Worm (Caenorhabditis elegans): ENCODE results near the gene B0303.11.
A peak's percentile ranks its signal among the peaks of the same experiment; 100 is the strongest.

B0303.11 gene

ce11 chrIII:8689143-8689542 lies 21.1 kb downstream of the B0303.11 start (continued):
- TF ChIP-seq hmg-1.2 (GFP tag; IDR thresholded peaks at IDR 0.05) (no peak), ceh-100 (GFP tag; IDR thresholded peaks at IDR 0.05) (no peak), zim-3 (tag; optimal IDR thresholded peaks at IDR 0.05) (no peak), fkh-3 (tag; optimal IDR thresholded peaks at IDR 0.05) (no peak), athp-1 (tag; optimal IDR thresholded peaks at IDR 0.05) (no peak), F10E7.11 (tag; optimal IDR thresholded peaks at IDR 0.05) (no peak), dpff-1 (tag; optimal IDR thresholded peaks at IDR 0.05) (no peak), dpl-1 (GFP tag; optimal IDR thresholded peaks at IDR 0.05) (no peak), lin-54 (GFP tag; optimal IDR thresholded peaks at IDR 0.05) (peak; percentile 26), bed-1 (GFP tag; IDR thresholded peaks at IDR 0.05) (no peak), K11D2.4 (GFP tag; IDR thresholded peaks at IDR 0.05) (no peak), snpc-4 (GFP tag; optimal IDR thresholded peaks at IDR 0.05) (peak; percentile 16), snpc-4 (tag; optimal IDR thresholded peaks at IDR 0.05) (peak in 1 of 4 experiments; percentile 1), attf-6 (GFP tag; IDR thresholded peaks at IDR 0.05) (no peak), ZK185.1 (tag; optimal IDR thresholded peaks at IDR 0.05; ENCODE audit: poor library complexity, severe bottlenecking) (no peak), rpc-1 (optimal IDR thresholded peaks at IDR 0.05) (no peak), rpc-1 (tag; optimal IDR thresholded peaks at IDR 0.05) (no peak), hsf-1 (GFP tag; IDR thresholded peaks at IDR 0.05) (no peak)

- TF ChIP-seq hmg-20 (GFP tag; IDR thresholded peaks at IDR 0.05) (no peak), B0035.1 (tag; optimal IDR thresholded peaks at IDR 0.05) (no peak), tbp1 (GFP tag; optimal IDR thresholded peaks at IDR 0.05) (no peak), attf-5 (GFP tag; optimal IDR thresholded peaks at IDR 0.05) (peak; percentile 12), lir-1 (GFP tag; conservative IDR thresholded peaks at IDR 0.05) (0 out of 2 replicates have a peak, but pooled peaks have one; percentile 7), bed-1 (GFP tag; IDR thresholded peaks at IDR 0.05) (no peak), F57A8.1 (GFP tag; optimal IDR thresholded peaks at IDR 0.05) (no peak), F57C9.4 (tag; optimal IDR thresholded peaks at IDR 0.05) (no peak), lin-54 (GFP tag; optimal IDR thresholded peaks at IDR 0.05) (no peak), F55B11.4 (tag; optimal IDR thresholded peaks at IDR 0.05; ENCODE audit: borderline replicate concordance, insufficient read depth) (no peak), pbrm-1 (GFP tag; IDR thresholded peaks at IDR 0.05) (no peak), lin-35 (GFP tag; optimal IDR thresholded peaks at IDR 0.05) (no peak), let-526 (GFP tag; IDR thresholded peaks at IDR 0.05) (0 out of 2 replicates have a peak, but pooled peaks have one; percentile 22), ekl-4 (GFP tag; IDR thresholded peaks at IDR 0.05) (no peak), F49E8.2 (tag; optimal IDR thresholded peaks at IDR 0.05; ENCODE audit: insufficient read depth) (no peak), mxl-1 (tag; optimal IDR thresholded peaks at IDR 0.05) (no peak), hmg-1.2 (GFP tag; IDR thresholded peaks at IDR 0.05) (no peak), let-607 (tag; optimal IDR thresholded peaks at IDR 0.05) (no peak), F22D6.2 (tag; optimal IDR thresholded peaks at IDR 0.05) (no peak), gei-17 (GFP tag; optimal IDR thresholded peaks at IDR 0.05) (no peak), ztf-28 (GFP tag; IDR thresholded peaks at IDR 0.05) (no peak), egrh-3 (GFP tag; IDR thresholded peaks at IDR 0.05) (no peak), attf-3 (GFP tag; conservative IDR thresholded peaks at IDR 0.05) (no peak), cebp-2 (GFP tag; IDR thresholded peaks at IDR 0.05) (no peak), cebp-1 (GFP tag; IDR thresholded peaks at IDR 0.05) (no peak), cebp-1 (tag; optimal IDR thresholded peaks at IDR 0.05) (peak; percentile 28), unc-130 (GFP tag; optimal IDR thresholded peaks at IDR 0.05) (no peak), aptf-2 (GFP tag; conservative IDR thresholded peaks at IDR 0.05) (no peak), ceh-27 (GFP tag; optimal IDR thresholded peaks at IDR 0.05) (no peak), ceh-40 (GFP tag; IDR thresholded peaks at IDR 0.05) (no peak), ztf-18 (tag; optimal IDR thresholded peaks at IDR 0.05) (no peak), aptf-3 (GFP tag; IDR thresholded peaks at IDR 0.05) (no peak), lin-26 (GFP tag; IDR thresholded peaks at IDR 0.05) (0 out of 2 replicates have a peak, but pooled peaks have one; percentile 7), ztf-3 (GFP tag; optimal IDR thresholded peaks at IDR 0.05) (no peak)
Observed at ce11 chrIII:8688438-8688946, 21.7 kb downstream of the B0303.11 start, which contains the start of gene hadb-1. hadb-1 (minus strand) TSS chrIII:8688488.
